Fruit fly (Drosophila melanogaster): ENCODE results near the gene colt.

DNA sequence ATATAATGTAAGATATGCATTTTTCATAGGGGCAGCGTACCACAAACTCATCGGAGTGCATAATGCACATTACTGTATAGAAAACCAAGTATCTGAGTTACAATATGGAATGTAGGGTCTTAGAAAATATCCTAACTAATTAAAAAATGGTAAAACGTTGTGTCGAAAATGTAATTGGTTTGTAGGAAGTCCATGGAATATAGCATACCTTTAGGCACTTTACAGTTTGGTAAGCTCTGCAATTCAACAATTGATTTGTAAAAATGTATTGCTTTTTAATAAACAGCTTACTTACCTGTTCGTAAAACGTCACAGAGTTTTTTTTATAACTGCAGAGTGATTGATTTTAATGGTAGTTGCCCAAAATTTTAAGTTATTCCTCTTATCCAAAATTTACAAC, 42.3 kb upstream of the colt start, which contains the start of gene CG2964:
- TF ChIP-seq h (optimal IDR thresholded peaks at IDR 0.05) (no peak), psq (optimal IDR thresholded peaks at IDR 0.05) (no peak)

Data from Kc167 (cell line).